Fruit fly (Drosophila melanogaster) whole organism, prepupa: Measurements from ENCODE around the gene Cyt-c-p.

Experiments
- Blimp-1 ChIP-seq: fragments of 200-800 bp; sonication (Bioruptor generic); optimal IDR thresholded peaks from 3 replicates; lab custom pipeline; 2017; ENCODE audit warnings: missing biosample characterization, missing genetic modification characterization, mild to moderate bottlenecking, moderate library complexity, missing genetic modification reagents
- CG10669 ChIP-seq: fragments of 200-800 bp; sonication (Bioruptor generic); optimal IDR thresholded peaks from 3 replicates; lab custom pipeline; 2018; ENCODE audit warnings: missing biosample characterization, mild to moderate bottlenecking, missing genetic modification characterization, moderate library complexity
- CG1621 ChIP-seq: fragments of 200-800 bp; sonication (Bioruptor generic); optimal IDR thresholded peaks from 3 replicates; lab custom pipeline; 2018; ENCODE audit warnings: missing biosample characterization, mild to moderate bottlenecking, missing genetic modification characterization
- CG16779 ChIP-seq: fragments of 200-800 bp; sonication (Bioruptor generic); optimal IDR thresholded peaks from 3 replicates; lab custom pipeline; 2017; ENCODE audit warnings: missing biosample characterization, mild to moderate bottlenecking, missing genetic modification characterization
- CG3032 ChIP-seq: fragments of 200-800 bp; optimal IDR thresholded peaks from 2 replicates; lab custom pipeline; 2019; ENCODE audit warnings: missing biosample characterization, mild to moderate bottlenecking, missing genetic modification characterization, moderate library complexity
- CG3919 ChIP-seq: fragments of 200-800 bp; sonication (Bioruptor generic); optimal IDR thresholded peaks from 3 replicates; lab custom pipeline; 2016; ENCODE audit warnings: missing biosample characterization, missing genetic modification characterization
- CG6276 ChIP-seq: fragments of 200-800 bp; sonication (Bioruptor generic); optimal IDR thresholded peaks from 2 replicates; lab custom pipeline; 2017; ENCODE audit warnings: missing biosample characterization, mild to moderate bottlenecking, missing genetic modification characterization
- CG7368 ChIP-seq: fragments of 200-800 bp; sonication (Bioruptor generic); optimal IDR thresholded peaks from 3 replicates; lab custom pipeline; 2016; ENCODE audit warnings: missing biosample characterization, missing genetic modification characterization
- CG8119 ChIP-seq: fragments of 200-800 bp; sonication (Bioruptor generic); IDR thresholded peaks from 3 replicates; pipeline ENCODE4 v1.3.6; 2022; ENCODE audit warnings: missing biosample characterization, missing genetic modification characterization
- CG9139 ChIP-seq: fragments of 200-800 bp; sonication (Bioruptor generic); optimal IDR thresholded peaks from 3 replicates; lab custom pipeline; 2017; ENCODE audit warnings: missing biosample characterization, mild to moderate bottlenecking, missing genetic modification characterization
- Eip75B ChIP-seq: fragments of 200-800 bp; sonication (Bioruptor generic); optimal IDR thresholded peaks from 3 replicates; lab custom pipeline; 2016; ENCODE audit warnings: missing biosample characterization, missing genetic modification characterization
- Eip78C ChIP-seq: fragments of 200-800 bp; sonication (Bioruptor generic); peaks from one replicate; lab custom pipeline; 2016; ENCODE audit warnings: missing biosample characterization, missing genetic modification characterization
- Ets21C ChIP-seq: fragments of 200-800 bp; sonication (Bioruptor generic); optimal IDR thresholded peaks from 3 replicates; lab custom pipeline; 2016; ENCODE audit warnings: missing biosample characterization, missing genetic modification characterization
- Ets96B ChIP-seq: fragments of 200-800 bp; optimal IDR thresholded peaks from 2 replicates; lab custom pipeline; 2019; ENCODE audit warnings: missing biosample characterization, mild to moderate bottlenecking, missing genetic modification characterization, moderate library complexity
- Gug ChIP-seq: fragments of 200-800 bp; sonication (Bioruptor generic); IDR thresholded peaks from 2 replicates; pipeline ENCODE4 v1.3.6; 2022; ENCODE audit warnings: missing biosample characterization, missing genetic modification characterization
- Hr38 ChIP-seq: sonication (Bioruptor generic); optimal IDR thresholded peaks from 2 replicates; lab custom pipeline; 2016; ENCODE audit warnings: missing biosample characterization, missing genetic modification characterization
- Hr4 ChIP-seq: fragments of 200-800 bp; sonication (Bioruptor generic); optimal IDR thresholded peaks from 3 replicates; lab custom pipeline; 2016; ENCODE audit warnings: missing biosample characterization, missing genetic modification characterization
- Lpt ChIP-seq: fragments of 200-800 bp; sonication (Bioruptor generic); optimal IDR thresholded peaks from 3 replicates; lab custom pipeline; 2016; ENCODE audit warnings: missing biosample characterization, missing genetic modification characterization
- Met ChIP-seq: fragments of 200-800 bp; sonication (Bioruptor generic); optimal IDR thresholded peaks from 3 replicates; lab custom pipeline; 2016; ENCODE audit warnings: missing biosample characterization, missing genetic modification characterization
- OdsH ChIP-seq: fragments of 200-800 bp; sonication (Bioruptor generic); optimal IDR thresholded peaks from 3 replicates; lab custom pipeline; 2016; ENCODE audit warnings: missing biosample characterization, missing genetic modification characterization
- Sox14 ChIP-seq: fragments of 200-800 bp; sonication (Bioruptor generic); optimal IDR thresholded peaks from 3 replicates; lab custom pipeline; 2016; ENCODE audit warnings: missing biosample characterization, missing genetic modification characterization
- Sox15 ChIP-seq: fragments of 200-800 bp; sonication (Bioruptor generic); optimal IDR thresholded peaks from 3 replicates; lab custom pipeline; 2016; ENCODE audit warnings: missing biosample characterization, missing genetic modification characterization
- acj6 ChIP-seq: fragments of 200-800 bp; sonication (Bioruptor generic); optimal IDR thresholded peaks from 3 replicates; lab custom pipeline; 2016; ENCODE audit warnings: missing biosample characterization, missing genetic modification characterization
- cyc ChIP-seq: fragments of 200-800 bp; sonication (Bioruptor generic); optimal IDR thresholded peaks from 3 replicates; lab custom pipeline; 2016; ENCODE audit warnings: missing biosample characterization, missing genetic modification characterization
- dsx ChIP-seq: fragments of 200-800 bp; optimal IDR thresholded peaks from 3 replicates; lab custom pipeline; 2019; ENCODE audit warnings: missing biosample characterization, mild to moderate bottlenecking, missing genetic modification characterization, moderate library complexity; ENCODE audit not compliant: poor library complexity, severe bottlenecking
- eg ChIP-seq: fragments of 200-800 bp; sonication (Bioruptor generic); IDR thresholded peaks from 3 replicates; pipeline ENCODE4 v1.3.6; 2022; ENCODE audit warnings: missing biosample characterization, missing genetic modification characterization
- esn ChIP-seq: fragments of 200-800 bp; sonication (Bioruptor generic); optimal IDR thresholded peaks from 2 replicates; lab custom pipeline; 2016; ENCODE audit warnings: missing biosample characterization, mild to moderate bottlenecking, missing genetic modification characterization, moderate library complexity
- fd85E ChIP-seq: fragments of 200-800 bp; sonication (Bioruptor generic); optimal IDR thresholded peaks from 3 replicates; lab custom pipeline; 2016; ENCODE audit warnings: missing biosample characterization, missing genetic modification characterization
- fkh ChIP-seq: fragments of 200-800 bp; sonication (Bioruptor generic); optimal IDR thresholded peaks from 3 replicates; lab custom pipeline; 2017; ENCODE audit warnings: missing biosample characterization, mild to moderate bottlenecking, missing genetic modification characterization, moderate library complexity
- lz ChIP-seq: fragments of 200-800 bp; sonication (Bioruptor generic); optimal IDR thresholded peaks from 3 replicates; lab custom pipeline; 2016; ENCODE audit warnings: missing biosample characterization, missing genetic modification characterization
- spab ChIP-seq: fragments of 200-800 bp; sonication (Bioruptor generic); optimal IDR thresholded peaks from 2 replicates; lab custom pipeline; 2017; ENCODE audit warnings: missing biosample characterization, mild to moderate bottlenecking, missing genetic modification characterization, missing genetic modification reagents
- ss ChIP-seq, 2 experiments: fragments of 200-800 bp; sonication (Bioruptor generic); optimal IDR thresholded peaks; 2 replicates in 1 of 2; 3 replicates in 1 of 2; lab custom pipeline; 2017 to 2018; ENCODE audit warnings: mild to moderate bottlenecking in 2 of 2, missing biosample characterization in 2 of 2, missing genetic modification characterization in 2 of 2, moderate library complexity in 1 of 2
- svp ChIP-seq: fragments of 200-800 bp; sonication (Bioruptor generic); peaks from one replicate; lab custom pipeline; 2016; ENCODE audit warnings: missing biosample characterization, missing genetic modification characterization
- topi ChIP-seq: fragments of 200-800 bp; sonication (Bioruptor generic); optimal IDR thresholded peaks from 3 replicates; lab custom pipeline; 2016; ENCODE audit warnings: missing biosample characterization, missing genetic modification characterization
- vri ChIP-seq: fragments of 200-800 bp; sonication (Bioruptor generic); optimal IDR thresholded peaks from 3 replicates; lab custom pipeline; 2016; ENCODE audit warnings: missing biosample characterization, mild to moderate bottlenecking, missing genetic modification characterization

Cyt-c-p gene

DNA sequence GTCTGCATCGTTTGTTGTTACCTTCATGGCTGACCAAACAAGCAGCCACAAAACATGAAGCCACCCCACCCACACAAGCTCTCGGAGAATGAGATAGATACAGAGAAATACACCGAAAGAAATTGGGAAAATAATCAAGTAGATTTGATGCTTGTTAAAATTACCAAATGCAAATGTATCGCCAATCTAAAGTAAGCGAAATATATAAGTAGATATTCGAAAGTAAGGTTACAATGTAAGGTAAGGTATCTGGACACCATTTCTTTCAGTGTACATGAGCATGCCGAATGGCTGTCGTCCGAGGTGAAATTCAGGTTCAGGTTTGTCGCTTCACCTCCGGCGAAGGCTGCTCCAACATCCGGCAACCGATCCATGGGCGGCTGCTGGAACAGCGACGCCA is 47.4 kb upstream of the Cyt-c-p start (continued):
- TF ChIP-seq CG9139 (no peak), eg (GFP tag; lab: Robert Waterston, UW) (peak; percentile 74), Hr4 (GFP tag; lab: Kevin White, UChicago) (peak; percentile 31), Eip75B (GFP tag; lab: Kevin White, UChicago) (peak; percentile 38)

DNA sequence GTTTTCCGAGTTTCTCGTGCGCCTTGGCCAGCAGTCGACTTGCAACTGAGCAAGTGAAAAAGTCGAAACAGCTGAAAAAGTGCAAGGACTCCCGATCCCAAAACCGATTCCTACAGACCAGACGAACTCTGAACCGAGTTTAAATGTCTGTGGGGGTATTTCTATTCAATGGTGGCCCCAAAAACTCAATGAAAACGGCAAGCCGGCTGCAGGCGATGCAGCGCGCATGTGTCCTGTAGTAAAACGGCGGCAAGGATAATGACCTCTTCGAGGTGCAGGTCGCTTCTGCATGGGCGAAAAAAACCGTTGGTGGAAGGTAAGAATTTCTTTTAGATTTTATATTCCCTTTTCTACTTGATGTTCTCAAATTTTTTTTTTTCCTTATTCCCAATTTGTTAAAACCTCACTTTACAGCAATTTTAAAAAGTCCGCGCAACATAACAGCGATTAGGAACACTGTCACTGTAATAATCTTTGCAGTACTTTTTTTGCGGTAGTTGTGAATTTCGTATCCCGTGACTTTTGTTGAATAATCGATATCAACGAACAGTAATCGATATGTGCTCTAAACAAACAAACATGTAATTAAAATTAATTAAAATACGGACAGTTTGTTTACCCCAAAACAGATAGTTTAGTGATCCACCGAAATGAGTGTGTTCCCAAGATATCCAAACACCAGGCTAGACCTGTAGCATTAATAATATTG is 42.9 kb upstream of the Cyt-c-p start, which contains the start of the genes Trpgamma and her:
Gene Trpgamma (minus strand): TSS at position 51 of the 709 bp plus-strand sequence.
Gene her (plus strand): TSS at position 535 of the 709 bp plus-strand sequence.
- TF ChIP-seq ss (GFP tag; optimal IDR thresholded peaks at IDR 0.05; lab: Kevin White, UChicago) (no peak), Eip78C (GFP tag; lab: Kevin White, UChicago) (peak; percentile 27), lz (GFP tag; lab: Kevin White, UChicago) (peak; percentile 10), Sox14 (GFP tag; lab: Kevin White, UChicago) (peak; percentile 15), CG3032 (peak; percentile 17), Sox15 (GFP tag; lab: Kevin White, UChicago) (no peak), vri (GFP tag; lab: Kevin White, UChicago) (no peak), Lpt (GFP tag; lab: Kevin White, UChicago) (no peak), dsx (no peak), esn (peak; percentile 36), CG10669 (GFP tag; lab: Kevin White, UChicago) (no peak), Hr38 (GFP tag; lab: Kevin White, UChicago) (no peak), CG6276 (GFP tag; lab: Kevin White, UChicago) (no peak), Blimp-1 (GFP tag; lab: Kevin White, UChicago) (no peak), fd85E (GFP tag; lab: Kevin White, UChicago) (no peak), cyc (peak; percentile 19), CG3919 (peak; percentile 19), CG16779 (no peak), Gug (GFP tag; lab: Robert Waterston, UW) (no peak), CG8119 (GFP tag; lab: Robert Waterston, UW) (no peak), Met (GFP tag; lab: Kevin White, UChicago) (no peak), topi (peak; percentile 24), Ets96B (peak; percentile 2), svp (GFP tag; lab: Kevin White, UChicago) (no peak), acj6 (GFP tag; lab: Kevin White, UChicago) (no peak), CG9139 (no peak), OdsH (GFP tag; lab: Kevin White, UChicago) (no peak), CG7368 (GFP tag; lab: Kevin White, UChicago) (no peak), fkh (GFP tag; lab: Kevin White, UChicago) (peak; percentile 98), Hr4 (GFP tag; lab: Kevin White, UChicago) (no peak), CG1621 (tag; lab: Kevin White, UChicago) (peak; percentile 58)

DNA sequence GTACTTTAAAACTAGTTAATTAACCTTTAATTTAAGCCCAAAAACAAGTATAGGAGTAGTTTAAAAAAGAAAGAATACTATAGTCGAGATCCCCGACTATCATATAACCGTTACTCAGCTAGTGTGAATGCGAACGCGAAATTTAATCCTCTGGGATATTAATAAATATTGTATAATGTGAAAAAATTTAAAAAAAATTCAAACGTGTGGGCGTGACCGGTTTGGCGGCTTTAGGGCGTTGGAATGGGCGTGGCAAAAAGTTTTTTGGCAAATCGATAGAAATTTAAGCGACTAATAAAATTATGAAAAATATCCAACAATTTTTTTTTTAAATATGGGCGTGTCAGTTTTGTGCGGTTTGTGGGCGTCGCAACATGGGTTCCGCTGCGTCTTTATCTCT is 40.7 kb upstream of the Cyt-c-p start:
- TF ChIP-seq spab (GFP tag; lab: Kevin White, UChicago) (no peak), Ets21C (GFP tag; lab: Kevin White, UChicago) (no peak), fd85E (GFP tag; lab: Kevin White, UChicago) (no peak), CG3919 (no peak)
